Fruit fly (Drosophila melanogaster): ENCODE data around the gene CG13409.

CG13409 gene

dm6 chr3R:22026922-22027742 lies 4.6 kb downstream of the CG13409 start, which contains the start of the genes Cchl and ND-42 (continued):
- TF ChIP-seq fd85E (GFP tag; optimal IDR thresholded peaks at IDR 0.05) (no peak), CG9139 (GFP tag; optimal IDR thresholded peaks at IDR 0.05) (no peak), Sox102F (GFP tag; optimal IDR thresholded peaks at IDR 0.05) (no peak), acj6 (GFP tag; optimal IDR thresholded peaks at IDR 0.05) (peak; percentile 85), CG8632 (GFP tag; optimal IDR thresholded peaks at IDR 0.05) (peak; percentile 75), OdsH (GFP tag; optimal IDR thresholded peaks at IDR 0.05) (no peak), CG32006 (GFP tag; optimal IDR thresholded peaks at IDR 0.05) (no peak), Sox14 (GFP tag; optimal IDR thresholded peaks at IDR 0.05) (peak; percentile 75), net (GFP tag; optimal IDR thresholded peaks at IDR 0.05) (peak; percentile 82), CG8319 (GFP tag; optimal IDR thresholded peaks at IDR 0.05) (peak; percentile 69), CG15336 (GFP tag; IDR thresholded peaks at IDR 0.05) (peak; percentile 64), ss (GFP tag; optimal IDR thresholded peaks at IDR 0.05) (peak in 1 of 2 experiments; percentile 71), lz (GFP tag; optimal IDR thresholded peaks at IDR 0.05) (peak; percentile 79), pdm3 (GFP tag; optimal IDR thresholded peaks at IDR 0.05) (peak; percentile 80), CG6808 (GFP tag; optimal IDR thresholded peaks at IDR 0.05) (peak; percentile 77), CG4318 (GFP tag; optimal IDR thresholded peaks at IDR 0.05) (no peak), CG11762 (GFP tag; optimal IDR thresholded peaks at IDR 0.05; ENCODE audit: insufficient read depth) (peak; percentile 45), fkh (GFP tag; optimal IDR thresholded peaks at IDR 0.05) (no peak), salr (GFP tag; optimal IDR thresholded peaks at IDR 0.05) (no peak), CG34406 (GFP tag; optimal IDR thresholded peaks at IDR 0.05) (peak; percentile 80), CG11902 (GFP tag; optimal IDR thresholded peaks at IDR 0.05) (peak; percentile 57), Lpt (GFP tag; optimal IDR thresholded peaks at IDR 0.05) (peak; percentile 53), svp (GFP tag) (no peak), esn (GFP tag; optimal IDR thresholded peaks at IDR 0.05) (peak; percentile 88), Hr39 (GFP tag; optimal IDR thresholded peaks at IDR 0.05) (peak; percentile 77), CG10631 (GFP tag; optimal IDR thresholded peaks at IDR 0.05) (peak; percentile 87), eg (GFP tag; IDR thresholded peaks at IDR 0.05) (peak; percentile 81)

- TF ChIP-seq Eip93F (GFP tag; optimal IDR thresholded peaks at IDR 0.05) = no peak
- TF ChIP-seq CG31627 (GFP tag; optimal IDR thresholded peaks at IDR 0.05) = peak; percentile 25
- peak; percentile 66; the same call in 2 of the 3 replicates for TF ChIP-seq eg (GFP tag; IDR thresholded peaks at IDR 0.05)
- no peak for TF ChIP-seq Sox15 (GFP tag; optimal IDR thresholded peaks at IDR 0.05)
- TF ChIP-seq CG1621 (tag; optimal IDR thresholded peaks at IDR 0.05) = no peak
- peak; percentile 79 for TF ChIP-seq svp (GFP tag)
- no peak for TF ChIP-seq Lpt (GFP tag; optimal IDR thresholded peaks at IDR 0.05)
- peak; percentile 9 for TF ChIP-seq CG3032 (tag; optimal IDR thresholded peaks at IDR 0.05)
- peak; percentile 8 for TF ChIP-seq Ets21C (GFP tag; optimal IDR thresholded peaks at IDR 0.05)
- TF ChIP-seq lz (GFP tag; optimal IDR thresholded peaks at IDR 0.05) = peak; percentile 29
- TF ChIP-seq OdsH (GFP tag; optimal IDR thresholded peaks at IDR 0.05) = peak; percentile 15
- no peak for TF ChIP-seq CG8319 (GFP tag; optimal IDR thresholded peaks at IDR 0.05)
- no peak for TF ChIP-seq CG34406 (GFP tag; optimal IDR thresholded peaks at IDR 0.05)
- peak; percentile 27 for TF ChIP-seq Met (GFP tag; optimal IDR thresholded peaks at IDR 0.05)
- TF ChIP-seq acj6 (GFP tag; optimal IDR thresholded peaks at IDR 0.05) = peak; percentile 20
- TF ChIP-seq pdm3 (GFP tag; optimal IDR thresholded peaks at IDR 0.05) = no peak
- TF ChIP-seq net (GFP tag; optimal IDR thresholded peaks at IDR 0.05) = no peak
- TF ChIP-seq topi (GFP tag; optimal IDR thresholded peaks at IDR 0.05) = peak; percentile 45
- TF ChIP-seq Eip78C (GFP tag) = peak; percentile 65
- peak; percentile 57 for TF ChIP-seq esn (GFP tag; optimal IDR thresholded peaks at IDR 0.05)
- TF ChIP-seq vri (GFP tag; optimal IDR thresholded peaks at IDR 0.05) = peak; percentile 72
- TF ChIP-seq Hr39 (GFP tag; optimal IDR thresholded peaks at IDR 0.05) = peak; percentile 28
- no peak for TF ChIP-seq ss (GFP tag; optimal IDR thresholded peaks at IDR 0.05)
- peak; percentile 51 for TF ChIP-seq CG3919 (GFP tag; optimal IDR thresholded peaks at IDR 0.05)
- TF ChIP-seq Eip75B (GFP tag; optimal IDR thresholded peaks at IDR 0.05) = peak; percentile 70
- TF ChIP-seq CG6163 (GFP tag; IDR thresholded peaks at IDR 0.05) = peak; percentile 21; the same call in 1 of the 3 replicates
- no peak for TF ChIP-seq CG16779 (tag; optimal IDR thresholded peaks at IDR 0.05)
- TF ChIP-seq Sox14 (GFP tag; optimal IDR thresholded peaks at IDR 0.05) = peak; percentile 13
These were observed 6.4 kb downstream of the CG13409 start, which contains the start of gene CG6028 for dm6 chr3R:22025320-22025719. Gene CG6028 (minus strand): TSS chr3R:22025506.

All from whole organism, prepupa.